Worm (Caenorhabditis elegans) whole organism, L4 larva: ENCODE results near the gene pifk-1.

Experiments used
- F26F4.8 ChIP-seq: fragments of 200-800 bp; sonication (Bioruptor generic); conservative IDR thresholded peaks from 2 replicates; pipeline ENCODE4 v1.3.6; 2022; ENCODE audit warnings: missing genetic modification characterization, missing compliant biosample characterization
- T26A8.4 ChIP-seq: fragments of 200-800 bp; sonication (Bioruptor generic); IDR thresholded peaks from 2 replicates; pipeline ENCODE4 v1.3.6; 2022; ENCODE audit warnings: missing genetic modification characterization, missing compliant biosample characterization
- Y48G9A.11 ChIP-seq: fragments of 200-800 bp; sonication (Bioruptor generic); IDR thresholded peaks from 2 replicates; pipeline ENCODE4 v1.3.6; 2022; ENCODE audit warnings: missing genetic modification reagents, missing genetic modification characterization, missing compliant biosample characterization
- ZK546.5 ChIP-seq, 2 experiments: sonication (generic microtip); optimal IDR thresholded peaks; 2 replicates each; lab custom pipeline; 2017; ENCODE audit warnings: missing biosample characterization in 2 of 2, missing genetic modification characterization in 2 of 2
- aha-1 ChIP-seq: fragments of 150-350 bp; peaks from one replicate; lab custom pipeline; 2014; ENCODE audit warnings: missing biosample characterization, missing genetic modification characterization
- aly-2 ChIP-seq: sonication (generic microtip); optimal IDR thresholded peaks from 2 replicates; lab custom pipeline; 2018; ENCODE audit warnings: missing biosample characterization, missing genetic modification characterization
- ama-1 ChIP-seq: fragments of 150-350 bp; optimal IDR thresholded peaks from 2 replicates; lab custom pipeline; 2014; ENCODE audit warnings: inconsistent platforms, mixed read lengths
- attf-4 ChIP-seq: sonication (generic microtip); optimal IDR thresholded peaks from 3 replicates; lab custom pipeline; 2017; ENCODE audit warnings: missing biosample characterization, missing genetic modification characterization
- ceh-20 ChIP-seq: fragments of 200-800 bp; sonication (Bioruptor generic); IDR thresholded peaks from 2 replicates; pipeline ENCODE4 v1.3.6; 2022; ENCODE audit warnings: missing genetic modification reagents, missing genetic modification characterization, missing compliant biosample characterization
- ceh-32 ChIP-seq: sonication (generic microtip); optimal IDR thresholded peaks from 2 replicates; lab custom pipeline; 2016; ENCODE audit warnings: mild to moderate bottlenecking, missing genetic modification characterization, missing compliant biosample characterization; ENCODE audit not compliant: poor library complexity
- cey-2 ChIP-seq: sonication (generic microtip); optimal IDR thresholded peaks from 3 replicates; lab custom pipeline; 2017; ENCODE audit warnings: missing genetic modification characterization, mild to moderate bottlenecking, missing compliant biosample characterization, antibody characterized with exemption, borderline replicate concordance; ENCODE audit not compliant: insufficient read depth
- ctbp-1 ChIP-seq: fragments of 200-800 bp; sonication (Bioruptor generic); IDR thresholded peaks from 2 replicates; pipeline ENCODE4 v1.3.6; 2022; ENCODE audit warnings: missing genetic modification reagents, missing genetic modification characterization, missing compliant biosample characterization
- daf-8 ChIP-seq: fragments of 200-800 bp; sonication (Bioruptor generic); IDR thresholded peaks from 2 replicates; pipeline ENCODE4 v1.3.6; 2022; ENCODE audit warnings: missing genetic modification characterization, missing compliant biosample characterization
- dmd-9 ChIP-seq: fragments of 200-800 bp; sonication (Bioruptor generic); IDR thresholded peaks from 2 replicates; pipeline ENCODE4 v1.3.6; 2022; ENCODE audit warnings: missing genetic modification reagents, missing genetic modification characterization, missing compliant biosample characterization
- dpl-1 ChIP-seq: fragments of 150-350 bp; optimal IDR thresholded peaks from 2 replicates; lab custom pipeline; 2014; ENCODE audit warnings: missing biosample characterization, missing genetic modification reagents, missing genetic modification characterization
- egl-27 ChIP-seq: sonication (generic microtip); optimal IDR thresholded peaks from 3 replicates; lab custom pipeline; 2017; ENCODE audit warnings: missing biosample characterization, missing genetic modification reagents, missing genetic modification characterization
- egl-43 ChIP-seq: fragments of 200-800 bp; sonication (Bioruptor generic); IDR thresholded peaks from 2 replicates; pipeline ENCODE4 v1.3.6; 2022; ENCODE audit warnings: missing genetic modification reagents, missing genetic modification characterization, missing compliant biosample characterization
- gei-8 ChIP-seq: fragments of 200-800 bp; sonication (Bioruptor generic); optimal IDR thresholded peaks from 2 replicates; lab custom pipeline; 2018; ENCODE audit warnings: mild to moderate bottlenecking, missing genetic modification characterization, missing compliant biosample characterization
- hlh-11 ChIP-seq: fragments of 200-800 bp; sonication (Bioruptor generic); optimal IDR thresholded peaks from 2 replicates; lab custom pipeline; 2018; ENCODE audit warnings: mild to moderate bottlenecking, missing genetic modification characterization, missing compliant biosample characterization
- hlh-30 ChIP-seq: sonication (generic microtip); optimal IDR thresholded peaks from 2 replicates; lab custom pipeline; 2017; ENCODE audit warnings: antibody characterized with exemption, mild to moderate bottlenecking, missing genetic modification characterization, missing compliant biosample characterization; ENCODE audit not compliant: insufficient read depth
- jun-1 ChIP-seq: fragments of 150-350 bp; optimal IDR thresholded peaks from 2 replicates; lab custom pipeline; 2014; ENCODE audit warnings: missing biosample characterization, missing genetic modification reagents, missing genetic modification characterization
- lim-7 ChIP-seq: fragments of 200-800 bp; sonication (Bioruptor generic); IDR thresholded peaks from 2 replicates; pipeline ENCODE4 v1.3.6; 2022; ENCODE audit warnings: missing genetic modification characterization, missing compliant biosample characterization
- lin-1 ChIP-seq: fragments of 200-800 bp; sonication (Bioruptor generic); IDR thresholded peaks from 2 replicates; pipeline ENCODE4 v1.3.6; 2022; ENCODE audit warnings: missing genetic modification reagents, missing genetic modification characterization, missing compliant biosample characterization
- lin-29 ChIP-seq: fragments of 200-800 bp; sonication (Bioruptor generic); IDR thresholded peaks from 2 replicates; pipeline ENCODE4 v1.3.6; 2022; ENCODE audit warnings: missing genetic modification reagents, missing genetic modification characterization, missing compliant biosample characterization
- lin-38 ChIP-seq: fragments of 200-800 bp; sonication (Bioruptor generic); IDR thresholded peaks from 2 replicates; pipeline ENCODE4 v1.3.6; 2022; ENCODE audit warnings: missing genetic modification reagents, missing genetic modification characterization, missing compliant biosample characterization
- lin-39 ChIP-seq: fragments of 150-350 bp; optimal IDR thresholded peaks from 2 replicates; lab custom pipeline; 2014; ENCODE audit warnings: missing biosample characterization, missing genetic modification reagents, missing genetic modification characterization
- lir-3 ChIP-seq: sonication (generic microtip); optimal IDR thresholded peaks from 2 replicates; lab custom pipeline; 2016; ENCODE audit warnings: mild to moderate bottlenecking, missing genetic modification characterization, missing compliant biosample characterization
- madf-5 ChIP-seq, 2 experiments: fragments of 200-800 bp; sonication (Bioruptor generic); IDR thresholded peaks; 2 replicates each; pipeline ENCODE4 v1.3.6; 2022; ENCODE audit warnings: missing compliant biosample characterization in 2 of 2, missing genetic modification characterization in 2 of 2
- mdl-1 ChIP-seq, 2 experiments: fragments of 150-350 bp in 1 of 2; sonication (generic microtip) in 1 of 2; optimal IDR thresholded peaks; 2 replicates each; lab custom pipeline; 2014 to 2017; ENCODE audit warnings: missing biosample characterization in 2 of 2, missing genetic modification characterization in 2 of 2
- mdt-29 ChIP-seq: fragments of 200-800 bp; sonication (Bioruptor generic); IDR thresholded peaks from 2 replicates; pipeline ENCODE4 v1.3.6; 2022; ENCODE audit warnings: missing genetic modification reagents, missing genetic modification characterization, missing compliant biosample characterization
- mep-1 ChIP-seq: fragments of 150-350 bp; sonication (generic microtip); optimal IDR thresholded peaks from 3 replicates; lab custom pipeline; 2014; ENCODE audit warnings: missing biosample characterization, missing genetic modification characterization
- mxl-2 ChIP-seq: fragments of 200-800 bp; sonication (Bioruptor generic); conservative IDR thresholded peaks from 2 replicates; pipeline ENCODE4 v1.3.6; 2022; ENCODE audit warnings: missing genetic modification reagents, missing genetic modification characterization, missing compliant biosample characterization
- mxl-3 ChIP-seq: fragments of 200-800 bp; sonication (Bioruptor generic); optimal IDR thresholded peaks from 2 replicates; lab custom pipeline; 2018; ENCODE audit warnings: mild to moderate bottlenecking, missing genetic modification characterization, missing compliant biosample characterization
- nhr-10 ChIP-seq: fragments of 150-350 bp; optimal IDR thresholded peaks from 2 replicates; lab custom pipeline; 2014; ENCODE audit warnings: missing biosample characterization, missing genetic modification characterization
- nhr-102 ChIP-seq: sonication (generic microtip); optimal IDR thresholded peaks from 2 replicates; lab custom pipeline; 2016; ENCODE audit warnings: mild to moderate bottlenecking, missing genetic modification characterization, moderate library complexity, missing compliant biosample characterization
- nhr-237 ChIP-seq: sonication (generic microtip); optimal IDR thresholded peaks from 2 replicates; lab custom pipeline; 2017; ENCODE audit warnings: missing biosample characterization, missing genetic modification characterization
- nhr-28 ChIP-seq: fragments of 150-350 bp; optimal IDR thresholded peaks from 2 replicates; lab custom pipeline; 2014; ENCODE audit warnings: missing biosample characterization, missing genetic modification characterization
- nhr-41 ChIP-seq: fragments of 200-800 bp; sonication (Bioruptor generic); IDR thresholded peaks from 2 replicates; pipeline ENCODE4 v1.3.6; 2022; ENCODE audit warnings: missing genetic modification reagents, missing genetic modification characterization, missing compliant biosample characterization
- nhr-48 ChIP-seq: sonication (generic microtip); optimal IDR thresholded peaks from 2 replicates; lab custom pipeline; 2016; ENCODE audit warnings: mild to moderate bottlenecking, missing genetic modification characterization, missing compliant biosample characterization
- nhr-6 ChIP-seq: fragments of 150-350 bp; optimal IDR thresholded peaks from 2 replicates; lab custom pipeline; 2014; ENCODE audit warnings: missing biosample characterization, missing genetic modification characterization
- nhr-76 ChIP-seq: fragments of 150-350 bp; optimal IDR thresholded peaks from 2 replicates; lab custom pipeline; 2014; ENCODE audit warnings: missing biosample characterization, missing genetic modification characterization
- pha-4 ChIP-seq, 2 experiments: fragments of 150-350 bp in 1 of 2; fragments of 200-800 bp in 1 of 2; sonication (Bioruptor generic) in 1 of 2; IDR thresholded peaks in 1 of 2; optimal IDR thresholded peaks in 1 of 2; 2 replicates each; pipeline versions ENCODE4 v1.3.6 to Lab custom; 2014 to 2022; ENCODE audit warnings: missing genetic modification characterization in 2 of 2, missing genetic modification reagents in 2 of 2, missing biosample characterization in 1 of 2, missing compliant biosample characterization in 1 of 2
- pqm-1 ChIP-seq: sonication (generic microtip); optimal IDR thresholded peaks from 2 replicates; lab custom pipeline; 2017; ENCODE audit warnings: missing biosample characterization, missing genetic modification characterization
- rbr-2 ChIP-seq: sonication (generic microtip); optimal IDR thresholded peaks from 2 replicates; lab custom pipeline; 2016; ENCODE audit warnings: missing genotype, missing genetic modification characterization, missing compliant biosample characterization
- saeg-2 ChIP-seq: fragments of 200-800 bp; sonication (Bioruptor generic); IDR thresholded peaks from 2 replicates; pipeline ENCODE4 v1.3.6; 2022; ENCODE audit warnings: missing genetic modification reagents, missing genetic modification characterization, missing compliant biosample characterization
- set-16 ChIP-seq: fragments of 200-800 bp; sonication (Bioruptor generic); IDR thresholded peaks from 2 replicates; pipeline ENCODE4 v1.3.6; 2022; ENCODE audit warnings: missing genetic modification reagents, missing genetic modification characterization, missing compliant biosample characterization
- spr-1 ChIP-seq: sonication (generic microtip); optimal IDR thresholded peaks from 2 replicates; lab custom pipeline; 2016; ENCODE audit warnings: mild to moderate bottlenecking, missing genetic modification characterization, missing compliant biosample characterization
- unc-62 ChIP-seq, 3 experiments: fragments of 150-350 bp in 1 of 3; sonication (generic microtip); optimal IDR thresholded peaks in 2 of 3; peaks in 1 of 3; 1 replicate in 1 of 3; 2 replicates in 2 of 3; lab custom pipeline; 2014 to 2017; ENCODE audit warnings: missing biosample characterization in 3 of 3, missing genetic modification characterization in 3 of 3, missing genetic modification reagents in 3 of 3, missing genotype in 1 of 3
- zag-1 ChIP-seq: fragments of 150-350 bp; optimal IDR thresholded peaks from 2 replicates; lab custom pipeline; 2014; ENCODE audit warnings: missing biosample characterization, missing genetic modification characterization
- zfp-2 ChIP-seq: sonication (generic microtip); optimal IDR thresholded peaks from 2 replicates; lab custom pipeline; 2016; ENCODE audit warnings: mild to moderate bottlenecking, missing genetic modification characterization, missing compliant biosample characterization

Gene pifk-1

DNA sequence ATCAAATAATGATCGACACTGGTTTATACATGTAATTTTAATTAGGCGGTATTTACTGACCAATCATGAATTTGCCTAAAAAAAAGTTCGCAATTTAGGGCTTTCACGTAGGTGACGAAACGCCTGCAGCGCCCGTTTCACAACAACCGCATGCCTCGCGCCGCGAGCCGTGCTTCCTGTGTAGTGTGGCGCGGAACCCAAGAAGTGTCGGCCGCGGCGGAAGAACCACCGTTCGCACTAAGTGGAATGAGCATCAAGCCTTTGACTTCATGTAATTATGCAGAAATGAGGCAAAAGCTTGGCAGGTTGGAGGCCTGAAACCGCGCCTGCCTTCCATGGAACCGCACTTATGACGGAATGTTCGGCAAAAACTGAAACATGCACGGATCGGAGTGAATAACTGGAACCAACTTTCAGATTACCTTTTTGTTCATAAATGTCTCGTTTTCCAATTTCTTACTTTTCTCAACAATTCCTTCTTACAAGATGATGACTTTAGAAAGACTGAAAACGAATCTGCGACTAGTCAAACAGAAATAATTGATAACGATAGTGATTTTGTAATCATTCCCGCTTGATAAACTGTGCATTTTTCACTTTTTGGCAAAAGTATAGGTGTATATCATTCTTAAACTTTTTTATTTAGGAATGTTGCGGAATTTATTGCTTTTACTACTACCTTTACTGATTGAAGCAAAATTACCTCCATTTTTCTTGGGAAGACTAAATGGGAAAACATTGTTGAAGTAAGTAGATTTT, 52.2 kb downstream of the pifk-1 start, which contains the start of gene F56F10.1 (continued):
- TF ChIP-seq lin-39 (tag; lab: Kevin White, UChicago) (no peak), lin-29 (GFP tag; lab: Robert Waterston, UW) (no peak), Y48G9A.11 (no peak), saeg-2 (GFP tag; lab: Robert Waterston, UW) (no peak), aly-2 (no peak), dpl-1 (GFP tag; lab: Kevin White, UChicago) (no peak), pha-4 (GFP tag; IDR thresholded peaks at IDR 0.05; lab: Robert Waterston, UW) (no peak), pha-4 (tag; optimal IDR thresholded peaks at IDR 0.05; lab: Kevin White, UChicago) (no peak), nhr-76 (tag; lab: Kevin White, UChicago) (no peak), nhr-48 (no peak), lim-7 (GFP tag; lab: Robert Waterston, UW) (no peak), attf-4 (tag; lab: Kevin White, UChicago) (no peak), zag-1 (no peak), mdl-1 (tag; optimal IDR thresholded peaks at IDR 0.05; lab: Kevin White, UChicago) (no peak), zfp-2 (no peak), nhr-237 (tag; lab: Kevin White, UChicago) (no peak), lin-38 (GFP tag; lab: Robert Waterston, UW) (no peak), nhr-41 (GFP tag; lab: Robert Waterston, UW) (no peak), T26A8.4 (GFP tag; lab: Robert Waterston, UW) (no peak), ceh-32 (no peak), dmd-9 (no peak), madf-5 (GFP tag; IDR thresholded peaks at IDR 0.05; lab: Robert Waterston, UW) (no peak), lir-3 (tag; lab: Kevin White, UChicago) (no peak)

DNA sequence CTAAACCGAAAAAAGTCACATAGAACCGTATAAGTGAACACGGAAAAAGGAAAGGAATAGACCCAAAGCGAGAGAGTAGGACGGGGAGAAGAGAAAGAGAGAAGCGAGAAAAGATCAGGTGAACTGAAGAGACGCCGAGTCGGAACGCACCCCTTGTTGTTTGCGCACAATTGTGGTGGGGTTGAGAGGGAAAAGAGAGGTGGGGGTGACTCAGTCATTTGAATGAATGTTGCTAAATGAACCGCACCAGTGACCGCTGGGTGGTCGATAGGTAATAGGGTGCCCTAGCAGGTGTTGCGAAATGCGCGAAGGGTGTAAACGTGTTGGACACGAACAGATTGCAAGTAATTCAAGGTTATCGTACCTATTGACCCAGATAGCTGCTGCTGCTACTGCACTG, 53.3 kb downstream of the pifk-1 start, which contains the start of gene lgl-1:
Gene lgl-1 (minus strand): TSS at position 70 of the 400 bp plus-strand sequence.
- TF ChIP-seq mxl-2 (GFP tag; lab: Robert Waterston, UW) (no peak), mxl-3 (GFP tag; lab: Kevin White, UChicago) (peak; percentile 45), gei-8 (no peak), nhr-6 (peak; percentile 68), pqm-1 (tag; lab: Kevin White, UChicago) (no peak), jun-1 (tag; lab: Kevin White, UChicago) (no peak), nhr-102 (tag; lab: Kevin White, UChicago) (no peak), mep-1 (peak; percentile 45), ZK546.5 (tag; optimal IDR thresholded peaks at IDR 0.05; lab: Kevin White, UChicago) (no peak), ama-1 (lab: Kevin White, UChicago) (no peak), F26F4.8 (GFP tag; lab: Robert Waterston, UW) (no peak), aha-1 (tag; lab: Kevin White, UChicago) (peak; percentile 58), spr-1 (tag; lab: Kevin White, UChicago) (no peak), mdt-29 (GFP tag; lab: Robert Waterston, UW) (no peak), egl-43 (GFP tag; lab: Robert Waterston, UW) (peak; percentile 58; the same call in 1 of the 2 replicates), nhr-28 (tag; lab: Kevin White, UChicago) (peak; percentile 52), daf-8 (GFP tag; lab: Robert Waterston, UW) (no peak), unc-62 (GFP tag; optimal IDR thresholded peaks at IDR 0.05 in 1 of 2; lab: Kevin White, UChicago) (no peak), unc-62 (tag; optimal IDR thresholded peaks at IDR 0.05; lab: Kevin White, UChicago) (no peak), hlh-30 (tag; lab: Kevin White, UChicago) (peak; percentile 47), nhr-10 (tag; lab: Kevin White, UChicago) (no peak), cey-2 (no peak), hlh-11 (peak; percentile 39), set-16 (GFP tag; lab: Robert Waterston, UW) (peak; percentile 37; the same call in 1 of the 2 replicates), rbr-2 (tag; lab: Kevin White, UChicago) (peak; percentile 24), ceh-20 (GFP tag; lab: Robert Waterston, UW) (no peak), aly-2 (no peak), lin-1 (GFP tag; lab: Robert Waterston, UW) (no peak), ctbp-1 (GFP tag; lab: Robert Waterston, UW) (no peak), egl-27 (tag; lab: Kevin White, UChicago) (no peak)
